Fruit fly (Drosophila melanogaster) S2 (cell line): ENCODE measurements around the gene CG13299.

Source experiments
- CG8478 ChIP-seq: fragments of >200 bp; optimal IDR thresholded peaks from 2 replicates; lab custom pipeline; 2018
- CTCF ChIP-seq, 2 experiments: fragments of >200 bp; optimal IDR thresholded peaks; 2 replicates each; lab custom pipeline; 2018

dm6 chr3L:6218517-6219155, 13.5 kb downstream of the CG13299 start:
- no peak for TF ChIP-seq CG8478 (lab: Kevin White, UChicago)
- no peak for TF ChIP-seq CTCF (optimal IDR thresholded peaks at IDR 0.05; lab: Kevin White, UChicago)
